Worm (Caenorhabditis elegans) whole organism, L2 larva: ENCODE measurements around the gene sru-37.

ENCODE experiments used
- F13H6.1 ChIP-seq: sonication (generic microtip); optimal IDR thresholded peaks from 2 replicates; lab custom pipeline; 2016; ENCODE audit warnings: missing genetic modification characterization, missing compliant biosample characterization
- ama-1 ChIP-seq: fragments of 150-350 bp; optimal IDR thresholded peaks from 2 replicates; lab custom pipeline; 2018; ENCODE audit warnings: inconsistent platforms
- ceh-16 ChIP-seq: fragments of 150-350 bp; optimal IDR thresholded peaks from 2 replicates; lab custom pipeline; 2014; ENCODE audit warnings: missing biosample characterization, missing genetic modification characterization
- egl-27 ChIP-seq: sonication (generic microtip); optimal IDR thresholded peaks from 3 replicates; lab custom pipeline; 2017; ENCODE audit warnings: missing biosample characterization, missing genetic modification reagents, missing genetic modification characterization
- lsy-2 ChIP-seq, 2 experiments: fragments of 150-350 bp in 1 of 2; sonication (generic microtip) in 1 of 2; optimal IDR thresholded peaks; 2 replicates each; lab custom pipeline; 2014 to 2017; ENCODE audit warnings: missing biosample characterization in 2 of 2, missing genetic modification characterization in 2 of 2
- nhr-11 ChIP-seq: fragments of 150-350 bp; optimal IDR thresholded peaks from 2 replicates; lab custom pipeline; 2014; ENCODE audit warnings: missing biosample characterization, missing genetic modification characterization
- nhr-237 ChIP-seq: fragments of 150-350 bp; optimal IDR thresholded peaks from 2 replicates; lab custom pipeline; 2014; ENCODE audit warnings: missing biosample characterization, missing genetic modification characterization
- nhr-6 ChIP-seq: fragments of 150-350 bp; optimal IDR thresholded peaks from 2 replicates; lab custom pipeline; 2014; ENCODE audit warnings: missing biosample characterization, missing genetic modification characterization
- skn-1 ChIP-seq: sonication (generic microtip); optimal IDR thresholded peaks from 2 replicates; lab custom pipeline; 2017; ENCODE audit warnings: missing biosample characterization, missing genetic modification characterization
- unc-62 ChIP-seq: fragments of 150-350 bp; optimal IDR thresholded peaks from 2 replicates; lab custom pipeline; 2014; ENCODE audit warnings: missing biosample characterization, missing genetic modification reagents, missing genetic modification characterization
- ztf-11 ChIP-seq: sonication (generic microtip); optimal IDR thresholded peaks from 2 replicates; lab custom pipeline; 2017; ENCODE audit warnings: missing biosample characterization, missing genetic modification characterization
- ztf-4 ChIP-seq: fragments of 150-350 bp; optimal IDR thresholded peaks from 2 replicates; lab custom pipeline; 2014; ENCODE audit warnings: missing biosample characterization, missing genetic modification characterization

- TF ChIP-seq ztf-11 (tag; lab: Kevin White, UChicago) (no peak), ztf-4 (tag; lab: Kevin White, UChicago) (no peak), F13H6.1 (tag; lab: Kevin White, UChicago) (no peak), unc-62 (GFP tag; lab: Kevin White, UChicago) (no peak), nhr-6 (tag; lab: Kevin White, UChicago) (no peak), egl-27 (tag; lab: Kevin White, UChicago) (no peak), ceh-16 (tag; lab: Kevin White, UChicago) (no peak), nhr-237 (tag; lab: Kevin White, UChicago) (no peak), ama-1 (no peak), nhr-11 (tag; lab: Kevin White, UChicago) (no peak), lsy-2 (tag; optimal IDR thresholded peaks at IDR 0.05; lab: Kevin White, UChicago) (no peak), skn-1 (tag; lab: Kevin White, UChicago) (no peak)
Measured at ce11 chrV:9756242-9756641, 49.0 kb upstream of the sru-37 start, which contains the start of gene hrg-3.
